Fruit fly (Drosophila melanogaster) whole organism, embryonic: ENCODE data around the gene CG31102.

Experiments used
- CG10209 ChIP-seq: fragments of 200-800 bp; sonication (Bioruptor generic); optimal IDR thresholded peaks from 3 replicates; lab custom pipeline; 2017; ENCODE audit warnings: missing biosample characterization, mild to moderate bottlenecking, missing genetic modification characterization, missing genetic modification reagents
- CG11085 ChIP-seq: fragments of 200-800 bp; sonication (Bioruptor generic); IDR thresholded peaks from 2 replicates; pipeline ENCODE4 v1.3.6; 2022; ENCODE audit warnings: missing biosample characterization, missing genetic modification characterization
- CG1233 ChIP-seq: fragments of 200-800 bp; sonication (Bioruptor generic); optimal IDR thresholded peaks from 4 replicates; lab custom pipeline; 2018; ENCODE audit warnings: missing biosample characterization, mild to moderate bottlenecking, missing genetic modification characterization
- CG1647 ChIP-seq: fragments of 200-800 bp; sonication (Bioruptor generic); optimal IDR thresholded peaks from 3 replicates; lab custom pipeline; 2016; ENCODE audit warnings: missing biosample characterization, missing genetic modification characterization
- CG16779 ChIP-seq: fragments of 200-800 bp; sonication (Bioruptor generic); IDR thresholded peaks from 2 replicates; pipeline ENCODE4 v1.3.6; 2022; ENCODE audit warnings: missing biosample characterization, missing genetic modification characterization
- CG17328 ChIP-seq: fragments of 200-800 bp; sonication (Bioruptor generic); IDR thresholded peaks from 2 replicates; pipeline ENCODE4 v1.3.6; 2022; ENCODE audit warnings: missing biosample characterization, missing genetic modification characterization
- CG18262 ChIP-seq: fragments of 200-800 bp; optimal IDR thresholded peaks from 3 replicates; lab custom pipeline; 2019; ENCODE audit warnings: missing biosample characterization, mild to moderate bottlenecking, missing genetic modification characterization, moderate library complexity
- CG18476 ChIP-seq: fragments of 200-800 bp; sonication (Bioruptor generic); optimal IDR thresholded peaks from 2 replicates; lab custom pipeline; 2016; ENCODE audit warnings: missing biosample characterization, mild to moderate bottlenecking, missing genetic modification characterization
- CG2202 ChIP-seq: fragments of 200-800 bp; sonication (Bioruptor generic); optimal IDR thresholded peaks from 2 replicates; lab custom pipeline; 2018; ENCODE audit warnings: missing biosample characterization, mild to moderate bottlenecking, missing genetic modification characterization
- CG31441 ChIP-seq: fragments of 200-800 bp; sonication (Bioruptor generic); IDR thresholded peaks from 2 replicates; pipeline ENCODE4 v1.3.6; 2022; ENCODE audit warnings: missing biosample characterization, missing genetic modification characterization
- CG33213 ChIP-seq: fragments of 200-800 bp; sonication (Bioruptor generic); optimal IDR thresholded peaks from 3 replicates; lab custom pipeline; 2016; ENCODE audit warnings: missing biosample characterization, missing genetic modification characterization
- CG34376 ChIP-seq: fragments of 200-800 bp; sonication (Bioruptor generic); optimal IDR thresholded peaks from 2 replicates; lab custom pipeline; 2018; ENCODE audit warnings: missing biosample characterization, mild to moderate bottlenecking, missing genetic modification characterization
- CG4328 ChIP-seq: fragments of 200-800 bp; sonication (Bioruptor generic); optimal IDR thresholded peaks from 3 replicates; lab custom pipeline; 2017; ENCODE audit warnings: missing biosample characterization, missing genetic modification reagents, missing genetic modification characterization
- CG6254 ChIP-seq: fragments of 200-800 bp; sonication (Bioruptor generic); optimal IDR thresholded peaks from 3 replicates; lab custom pipeline; 2017; ENCODE audit warnings: mild to moderate bottlenecking, missing biosample characterization, missing genetic modification reagents, missing genetic modification characterization
- CG6272 ChIP-seq: fragments of 200-800 bp; sonication (Bioruptor generic); IDR thresholded peaks from 2 replicates; pipeline ENCODE4 v1.3.6; 2022; ENCODE audit warnings: missing biosample characterization, missing genetic modification characterization
- CG6765 ChIP-seq: fragments of 200-800 bp; sonication (Bioruptor generic); optimal IDR thresholded peaks from 3 replicates; lab custom pipeline; 2017; ENCODE audit warnings: missing biosample characterization, mild to moderate bottlenecking, missing genetic modification characterization
- CG7357 ChIP-seq: fragments of 200-800 bp; sonication (Bioruptor generic); IDR thresholded peaks from 3 replicates; pipeline ENCODE4 v1.3.6; 2022; ENCODE audit warnings: missing biosample characterization, missing genetic modification characterization
- CG8478 ChIP-seq: fragments of >200 bp; optimal IDR thresholded peaks from 2 replicates; lab custom pipeline; 2018
- CG9609 ChIP-seq: fragments of 200-800 bp; sonication (Bioruptor generic); optimal IDR thresholded peaks from 3 replicates; lab custom pipeline; 2016; ENCODE audit warnings: missing biosample characterization, missing genetic modification characterization
- CkIIα-i1 ChIP-seq: fragments of 200-800 bp; sonication (Bioruptor generic); IDR thresholded peaks from 2 replicates; pipeline ENCODE4 v1.3.6; 2022; ENCODE audit warnings: missing biosample characterization, missing genetic modification characterization
- CoRest ChIP-seq: fragments of 200-800 bp; sonication (Bioruptor generic); optimal IDR thresholded peaks from 3 replicates; lab custom pipeline; 2018; ENCODE audit warnings: missing biosample characterization, mild to moderate bottlenecking, missing genetic modification characterization, moderate library complexity
- HLHmδ ChIP-seq: fragments of 200-800 bp; sonication (Bioruptor generic); optimal IDR thresholded peaks from 2 replicates; lab custom pipeline; 2018; ENCODE audit warnings: missing biosample characterization, mild to moderate bottlenecking, missing genetic modification characterization, moderate library complexity
- MBD-R2 ChIP-seq: fragments of 200-800 bp; sonication (Bioruptor generic); IDR thresholded peaks from 2 replicates; pipeline ENCODE4 v1.3.6; 2022; ENCODE audit warnings: missing biosample characterization, missing genetic modification characterization
- Myb ChIP-seq: fragments of 200-800 bp; sonication (Bioruptor generic); optimal IDR thresholded peaks from 2 replicates; lab custom pipeline; 2016; ENCODE audit warnings: missing biosample characterization, missing genetic modification characterization
- NC2β ChIP-seq: fragments of 200-800 bp; sonication (Bioruptor generic); optimal IDR thresholded peaks from 2 replicates; lab custom pipeline; 2016; ENCODE audit warnings: missing biosample characterization, missing genetic modification characterization
- Neu2 ChIP-seq: fragments of 200-800 bp; sonication (Bioruptor generic); optimal IDR thresholded peaks from 3 replicates; lab custom pipeline; 2016; ENCODE audit warnings: missing biosample characterization, missing genetic modification characterization, borderline replicate concordance
- Pdp1 ChIP-seq, 2 experiments: fragments of 200-800 bp; sonication (Bioruptor generic); optimal IDR thresholded peaks; 3 replicates each; lab custom pipeline; 2016; ENCODE audit warnings: missing biosample characterization in 2 of 2, missing genetic modification characterization in 2 of 2, mild to moderate bottlenecking in 1 of 2, moderate library complexity in 1 of 2
- Side ChIP-seq: fragments of 200-800 bp; sonication (Bioruptor generic); optimal IDR thresholded peaks from 2 replicates; lab custom pipeline; 2016; ENCODE audit warnings: missing biosample characterization, missing genetic modification characterization
- TFAM ChIP-seq: fragments of 200-800 bp; sonication (Bioruptor generic); optimal IDR thresholded peaks from 2 replicates; lab custom pipeline; 2017; ENCODE audit warnings: missing biosample characterization, missing genetic modification characterization, inconsistent platforms
- Taf1 ChIP-seq: fragments of 200-800 bp; sonication (Bioruptor generic); IDR thresholded peaks from 2 replicates; pipeline ENCODE4 v1.3.6; 2022; ENCODE audit warnings: missing biosample characterization, missing genetic modification characterization
- Xbp1 ChIP-seq: fragments of 200-800 bp; sonication (Bioruptor generic); optimal IDR thresholded peaks from 3 replicates; lab custom pipeline; 2016; ENCODE audit warnings: missing biosample characterization, mild to moderate bottlenecking, missing genetic modification characterization
- bcd ChIP-seq: fragments of 200-800 bp; sonication (Bioruptor generic); optimal IDR thresholded peaks from 2 replicates; lab custom pipeline; 2017; ENCODE audit warnings: missing biosample characterization, mild to moderate bottlenecking, missing genetic modification characterization
- en ChIP-seq: fragments of 200-800 bp; sonication (Bioruptor generic); optimal IDR thresholded peaks from 2 replicates; lab custom pipeline; 2016; ENCODE audit warnings: missing biosample characterization, missing genetic modification characterization
- fd3F ChIP-seq: fragments of 200-800 bp; sonication (Bioruptor generic); optimal IDR thresholded peaks from 2 replicates; lab custom pipeline; 2018; ENCODE audit warnings: missing biosample characterization, mild to moderate bottlenecking, missing genetic modification characterization, moderate library complexity
- fru ChIP-seq: fragments of >200 bp; optimal IDR thresholded peaks from 2 replicates; lab custom pipeline; 2017
- gt ChIP-seq: fragments of 200-800 bp; sonication (Bioruptor generic); IDR thresholded peaks from 2 replicates; pipeline ENCODE4 v1.3.6; 2022; ENCODE audit warnings: missing biosample characterization, missing genetic modification characterization
- inv ChIP-seq: fragments of 200-800 bp; sonication (Bioruptor generic); IDR thresholded peaks from 2 replicates; pipeline ENCODE4 v1.3.6; 2022; ENCODE audit warnings: missing biosample characterization, missing genetic modification characterization; ENCODE audit not compliant: partially characterized antibody
- lmd ChIP-seq: fragments of 200-800 bp; sonication (Bioruptor generic); IDR thresholded peaks from 2 replicates; pipeline ENCODE4 v1.3.6; 2022; ENCODE audit warnings: missing biosample characterization, missing genetic modification characterization
- luna ChIP-seq: fragments of 200-800 bp; sonication (Bioruptor generic); optimal IDR thresholded peaks from 2 replicates; lab custom pipeline; 2016; ENCODE audit warnings: missing biosample characterization, missing genetic modification characterization
- p53 ChIP-seq: fragments of 200-800 bp; sonication (Bioruptor generic); optimal IDR thresholded peaks from 2 replicates; lab custom pipeline; 2016; ENCODE audit warnings: missing biosample characterization, missing genetic modification characterization
- pfk ChIP-seq: fragments of 200-800 bp; sonication (Bioruptor generic); optimal IDR thresholded peaks from 2 replicates; lab custom pipeline; 2018; ENCODE audit warnings: missing biosample characterization, mild to moderate bottlenecking, missing genetic modification characterization, moderate library complexity
- rib ChIP-seq: fragments of 200-800 bp; sonication (Bioruptor generic); IDR thresholded peaks from 2 replicates; pipeline ENCODE4 v1.3.6; 2022; ENCODE audit warnings: missing biosample characterization, missing genetic modification characterization
- sd ChIP-seq: fragments of 200-800 bp; sonication (Bioruptor generic); optimal IDR thresholded peaks from 3 replicates; lab custom pipeline; 2018; ENCODE audit warnings: missing biosample characterization, mild to moderate bottlenecking, missing genetic modification characterization, moderate library complexity
- shn ChIP-seq: fragments of 200-800 bp; sonication (Bioruptor generic); optimal IDR thresholded peaks from 3 replicates; lab custom pipeline; 2016; ENCODE audit warnings: missing biosample characterization, missing genetic modification characterization
- slp2 ChIP-seq: fragments of 200-800 bp; sonication (Bioruptor generic); optimal IDR thresholded peaks from 2 replicates; lab custom pipeline; 2016; ENCODE audit warnings: missing biosample characterization, missing genetic modification characterization
- sug ChIP-seq: fragments of 200-800 bp; optimal IDR thresholded peaks from 2 replicates; lab custom pipeline; 2019; ENCODE audit warnings: missing biosample characterization, mild to moderate bottlenecking, missing genetic modification characterization, moderate library complexity
- toy ChIP-seq: fragments of 200-800 bp; sonication (Bioruptor generic); IDR thresholded peaks from 2 replicates; pipeline ENCODE4 v1.3.6; 2022; ENCODE audit warnings: missing biosample characterization, missing genetic modification characterization
- unc-4 ChIP-seq: fragments of 200-800 bp; sonication (Bioruptor generic); IDR thresholded peaks from 2 replicates; pipeline ENCODE4 v1.3.6; 2022; ENCODE audit warnings: missing biosample characterization, missing genetic modification characterization; ENCODE audit not compliant: partially characterized antibody
- vfl ChIP-seq: fragments of 200-800 bp; sonication (Bioruptor generic); optimal IDR thresholded peaks from 2 replicates; lab custom pipeline; 2016; ENCODE audit warnings: missing biosample characterization, missing genetic modification characterization
- zen2 ChIP-seq: fragments of 200-800 bp; sonication (Bioruptor generic); IDR thresholded peaks from 3 replicates; pipeline ENCODE4 v1.3.6; 2022; ENCODE audit warnings: missing biosample characterization, missing genetic modification characterization; ENCODE audit not compliant: partially characterized antibody
- zfh2 ChIP-seq: fragments of 200-800 bp; sonication (Bioruptor generic); optimal IDR thresholded peaks from 2 replicates; lab custom pipeline; 2016; ENCODE audit warnings: missing biosample characterization, missing genetic modification characterization

The CG31102 gene

dm6 chr3R:25247379-25247869 is 48.0 kb downstream of the CG31102 start, which contains the start of the genes RpS27 and Nup37 (continued):
- TF ChIP-seq CG18476 (GFP tag; lab: Kevin White, UChicago): peak; percentile 93
- TF ChIP-seq fru (lab: Kevin White, UChicago): no peak
- peak; percentile 97 for TF ChIP-seq fd3F (GFP tag; lab: Kevin White, UChicago)
- 0 out of 2 replicates have a peak, but pooled peaks have one; percentile 21 for TF ChIP-seq unc-4
- peak; percentile 99 for TF ChIP-seq CG1233 (GFP tag; lab: Kevin White, UChicago)
- TF ChIP-seq pfk (GFP tag; lab: Kevin White, UChicago): peak; percentile 90
- TF ChIP-seq CG18262: peak; percentile 91
- TF ChIP-seq CkIIα-i1 (GFP tag; lab: Robert Waterston, UW): peak; percentile 87; the same call in 1 of the 2 replicates
- TF ChIP-seq TFAM (GFP tag; lab: Kevin White, UChicago): peak; percentile 93
- TF ChIP-seq zen2 (GFP tag; lab: Robert Waterston, UW): no peak
- TF ChIP-seq NC2β (GFP tag; lab: Kevin White, UChicago): peak; percentile 100
- TF ChIP-seq rib (GFP tag; lab: Robert Waterston, UW): peak; percentile 91
- TF ChIP-seq CG16779 (GFP tag; lab: Robert Waterston, UW): peak; percentile 97
- peak; percentile 86 for TF ChIP-seq MBD-R2 (GFP tag; lab: Robert Waterston, UW)
- TF ChIP-seq CG31441: peak; percentile 98
- TF ChIP-seq CG9609 (GFP tag; lab: Kevin White, UChicago): peak; percentile 99
- TF ChIP-seq Side (GFP tag; lab: Kevin White, UChicago): peak; percentile 99
- TF ChIP-seq CoRest (tag; lab: Kevin White, UChicago): peak; percentile 95
- TF ChIP-seq CG6765 (GFP tag; lab: Kevin White, UChicago): peak; percentile 100
- peak; percentile 98 for TF ChIP-seq vfl (GFP tag; lab: Kevin White, UChicago)
- TF ChIP-seq luna (GFP tag; lab: Kevin White, UChicago): peak; percentile 98
- TF ChIP-seq Myb (GFP tag; lab: Kevin White, UChicago): peak; percentile 94
- peak; percentile 83 for TF ChIP-seq sd (tag; lab: Kevin White, UChicago)
- TF ChIP-seq CG10209 (GFP tag; lab: Kevin White, UChicago): peak; percentile 99
- TF ChIP-seq en (GFP tag; lab: Kevin White, UChicago): peak; percentile 98
- peak; percentile 98 for TF ChIP-seq Xbp1 (GFP tag; lab: Kevin White, UChicago)
- TF ChIP-seq Neu2: peak; percentile 93
- TF ChIP-seq gt: peak; percentile 96
- peak; percentile 81; the same call in 1 of the 2 replicates for TF ChIP-seq Taf1
- peak; percentile 99 for TF ChIP-seq slp2
- peak; percentile 98 for TF ChIP-seq p53 (GFP tag; lab: Kevin White, UChicago)
- peak; percentile 99 for TF ChIP-seq CG33213
- TF ChIP-seq Pdp1 (GFP tag; optimal IDR thresholded peaks at IDR 0.05; lab: Kevin White, UChicago): peak; percentile 94 to 97
- TF ChIP-seq shn: peak; percentile 99
- TF ChIP-seq CG6272 (GFP tag; lab: Robert Waterston, UW): peak; percentile 91
- peak; percentile 98 for TF ChIP-seq CG1647 (GFP tag; lab: Kevin White, UChicago)
- TF ChIP-seq CG8478: no peak
- peak; percentile 73 for TF ChIP-seq CG7357
- TF ChIP-seq sug (tag; lab: Kevin White, UChicago): peak; percentile 97
- peak; percentile 96 for TF ChIP-seq CG2202 (tag; lab: Kevin White, UChicago)
- TF ChIP-seq CG4328: peak; percentile 99
- TF ChIP-seq lmd (GFP tag; lab: Robert Waterston, UW): peak; percentile 95
- no peak for TF ChIP-seq inv (GFP tag; lab: Robert Waterston, UW)
- peak; percentile 89 for TF ChIP-seq CG6254 (GFP tag; lab: Kevin White, UChicago)
- peak; percentile 98 for TF ChIP-seq zfh2 (GFP tag; lab: Kevin White, UChicago)
- TF ChIP-seq CG11085 (GFP tag; lab: Robert Waterston, UW): peak; percentile 99
- TF ChIP-seq HLHmδ (GFP tag; lab: Kevin White, UChicago): peak; percentile 100
- TF ChIP-seq CG34376 (GFP tag; lab: Kevin White, UChicago): peak; percentile 100
- TF ChIP-seq CG17328 (GFP tag; lab: Robert Waterston, UW): peak; percentile 98
- peak; percentile 95 for TF ChIP-seq toy (GFP tag; lab: Robert Waterston, UW)
- TF ChIP-seq bcd (GFP tag; lab: Kevin White, UChicago): peak; percentile 100
